Fruit fly (Drosophila melanogaster) whole organism, embryonic: Measurements from ENCODE around the gene Nepl3.

ENCODE experiments used
- BEAF-32 ChIP-seq: fragments of 200-800 bp; sonication (Bioruptor generic); optimal IDR thresholded peaks from 3 replicates; lab custom pipeline; 2017; ENCODE audit warnings: missing biosample characterization, missing genetic modification characterization, mild to moderate bottlenecking, moderate library complexity, missing genetic modification reagents
- CG11093 ChIP-seq: fragments of 200-800 bp; sonication (Bioruptor generic); IDR thresholded peaks from 3 replicates; pipeline ENCODE4 v1.3.6; 2022; ENCODE audit warnings: missing biosample characterization, missing genetic modification characterization
- CG12104 ChIP-seq: fragments of 200-800 bp; sonication (Bioruptor generic); optimal IDR thresholded peaks from 3 replicates; lab custom pipeline; 2016; ENCODE audit warnings: missing biosample characterization, missing genetic modification characterization
- CG12942 ChIP-seq: fragments of 200-800 bp; sonication (Bioruptor generic); optimal IDR thresholded peaks from 3 replicates; lab custom pipeline; 2016; ENCODE audit warnings: missing biosample characterization, missing genetic modification characterization
- CG13894 ChIP-seq: fragments of 200-800 bp; sonication (Bioruptor generic); optimal IDR thresholded peaks from 3 replicates; lab custom pipeline; 2018; ENCODE audit warnings: missing biosample characterization, mild to moderate bottlenecking, missing genetic modification characterization, moderate library complexity
- CG15696 ChIP-seq: fragments of 200-800 bp; sonication (Bioruptor generic); optimal IDR thresholded peaks from 2 replicates; lab custom pipeline; 2019; ENCODE audit warnings: missing biosample characterization, mild to moderate bottlenecking, missing genetic modification characterization, moderate library complexity
- CG30403 ChIP-seq: fragments of 200-800 bp; sonication (Bioruptor generic); optimal IDR thresholded peaks from 3 replicates; lab custom pipeline; 2016; ENCODE audit warnings: missing biosample characterization, missing genetic modification characterization
- CG31441 ChIP-seq: fragments of 200-800 bp; sonication (Bioruptor generic); IDR thresholded peaks from 2 replicates; pipeline ENCODE4 v1.3.6; 2022; ENCODE audit warnings: missing biosample characterization, missing genetic modification characterization
- CG3281 ChIP-seq: fragments of 200-800 bp; sonication (Bioruptor generic); optimal IDR thresholded peaks from 3 replicates; lab custom pipeline; 2017; ENCODE audit warnings: missing biosample characterization, mild to moderate bottlenecking, missing genetic modification characterization
- CG34224 ChIP-seq: fragments of 200-800 bp; sonication (Bioruptor generic); IDR thresholded peaks from 3 replicates; pipeline ENCODE4 v1.3.6; 2022; ENCODE audit warnings: missing biosample characterization, missing genetic modification characterization; ENCODE audit not compliant: partially characterized antibody
- CG3847 ChIP-seq: fragments of 200-800 bp; sonication (Bioruptor generic); IDR thresholded peaks from 2 replicates; pipeline ENCODE4 v1.3.6; 2022; ENCODE audit warnings: missing biosample characterization, missing genetic modification characterization
- CG5180 ChIP-seq: fragments of 200-800 bp; sonication (Bioruptor generic); optimal IDR thresholded peaks from 3 replicates; lab custom pipeline; 2017; ENCODE audit warnings: missing biosample characterization, missing genetic modification characterization, mild to moderate bottlenecking, moderate library complexity, missing genetic modification reagents
- CG7556 ChIP-seq: fragments of 200-800 bp; sonication (Bioruptor generic); optimal IDR thresholded peaks from 2 replicates; lab custom pipeline; 2017; ENCODE audit warnings: missing biosample characterization, mild to moderate bottlenecking, missing genetic modification characterization
- CG9215 ChIP-seq: fragments of 200-800 bp; sonication (Bioruptor generic); IDR thresholded peaks from 2 replicates; pipeline ENCODE4 v1.3.6; 2022; ENCODE audit warnings: missing biosample characterization, missing genetic modification characterization
- CG9797 ChIP-seq: fragments of 200-800 bp; sonication (Bioruptor generic); optimal IDR thresholded peaks from 3 replicates; lab custom pipeline; 2018; ENCODE audit warnings: missing biosample characterization, mild to moderate bottlenecking, missing genetic modification characterization
- CoRest ChIP-seq: fragments of 200-800 bp; sonication (Bioruptor generic); optimal IDR thresholded peaks from 3 replicates; lab custom pipeline; 2018; ENCODE audit warnings: missing biosample characterization, mild to moderate bottlenecking, missing genetic modification characterization, moderate library complexity
- Deaf1 ChIP-seq: fragments of 200-800 bp; optimal IDR thresholded peaks from 3 replicates; lab custom pipeline; 2019; ENCODE audit warnings: missing biosample characterization, mild to moderate bottlenecking, missing genetic modification characterization, moderate library complexity
- Doc3 ChIP-seq: fragments of 200-800 bp; sonication (Bioruptor generic); IDR thresholded peaks from 3 replicates; pipeline ENCODE4 v1.3.6; 2022; ENCODE audit warnings: missing biosample characterization, missing genetic modification characterization; ENCODE audit not compliant: partially characterized antibody
- ERR ChIP-seq: fragments of 200-800 bp; sonication (Bioruptor generic); optimal IDR thresholded peaks from 2 replicates; lab custom pipeline; 2016; ENCODE audit warnings: missing biosample characterization, missing genetic modification characterization
- Ets97D ChIP-seq: fragments of 200-800 bp; sonication (Bioruptor generic); optimal IDR thresholded peaks from 3 replicates; lab custom pipeline; 2016; ENCODE audit warnings: missing biosample characterization, missing genetic modification characterization
- HLH3B ChIP-seq: fragments of 200-800 bp; sonication (Bioruptor generic); IDR thresholded peaks from 2 replicates; pipeline ENCODE4 v1.3.6; 2022; ENCODE audit warnings: missing biosample characterization, missing genetic modification characterization
- MTF-1 ChIP-seq: fragments of 200-800 bp; sonication (Bioruptor generic); optimal IDR thresholded peaks from 2 replicates; lab custom pipeline; 2018; ENCODE audit warnings: missing biosample characterization, mild to moderate bottlenecking, missing genetic modification characterization, borderline replicate concordance
- Myb ChIP-seq: fragments of 200-800 bp; sonication (Bioruptor generic); optimal IDR thresholded peaks from 2 replicates; lab custom pipeline; 2016; ENCODE audit warnings: missing biosample characterization, missing genetic modification characterization
- Oaz ChIP-seq: fragments of 200-800 bp; sonication (Bioruptor generic); IDR thresholded peaks from 2 replicates; pipeline ENCODE4 v1.3.6; 2022; ENCODE audit warnings: missing biosample characterization, missing genetic modification characterization
- Opbp ChIP-seq: fragments of 200-800 bp; sonication (Bioruptor generic); IDR thresholded peaks from 3 replicates; pipeline ENCODE4 v1.3.6; 2022; ENCODE audit warnings: missing biosample characterization, missing genetic modification characterization; ENCODE audit not compliant: partially characterized antibody
- Spps ChIP-seq: fragments of 200-800 bp; sonication (Bioruptor generic); optimal IDR thresholded peaks from 2 replicates; lab custom pipeline; 2018; ENCODE audit warnings: missing biosample characterization, mild to moderate bottlenecking, missing genetic modification characterization
- bab2 ChIP-seq: fragments of 200-800 bp; sonication (Bioruptor generic); optimal IDR thresholded peaks from 2 replicates; lab custom pipeline; 2016; ENCODE audit warnings: missing biosample characterization, missing genetic modification characterization
- btn ChIP-seq: fragments of 200-800 bp; sonication (Bioruptor generic); optimal IDR thresholded peaks from 2 replicates; lab custom pipeline; 2016; ENCODE audit warnings: missing biosample characterization, missing genetic modification characterization
- chm ChIP-seq: fragments of 200-800 bp; sonication (Bioruptor generic); IDR thresholded peaks from 2 replicates; pipeline ENCODE4 v1.3.6; 2022; ENCODE audit warnings: missing biosample characterization, missing genetic modification characterization
- dan ChIP-seq: fragments of 200-800 bp; sonication (Bioruptor generic); IDR thresholded peaks from 2 replicates; pipeline ENCODE4 v1.3.6; 2022; ENCODE audit warnings: missing biosample characterization, missing genetic modification characterization
- dimm ChIP-seq: fragments of 200-800 bp; sonication (Bioruptor generic); IDR thresholded peaks from 2 replicates; pipeline ENCODE4 v1.3.6; 2022; ENCODE audit warnings: missing biosample characterization, missing genetic modification characterization
- fd3F ChIP-seq: fragments of 200-800 bp; sonication (Bioruptor generic); optimal IDR thresholded peaks from 2 replicates; lab custom pipeline; 2018; ENCODE audit warnings: missing biosample characterization, mild to moderate bottlenecking, missing genetic modification characterization, moderate library complexity
- fd64A ChIP-seq: fragments of 200-800 bp; sonication (Bioruptor generic); optimal IDR thresholded peaks from 3 replicates; lab custom pipeline; 2018; ENCODE audit warnings: missing biosample characterization, mild to moderate bottlenecking, missing genetic modification characterization
- gem ChIP-seq: fragments of 200-800 bp; sonication (Bioruptor generic); optimal IDR thresholded peaks from 2 replicates; lab custom pipeline; 2019; ENCODE audit warnings: missing biosample characterization, mild to moderate bottlenecking, missing genetic modification characterization, moderate library complexity
- gro ChIP-seq: fragments of 200-800 bp; sonication (Bioruptor generic); optimal IDR thresholded peaks from 2 replicates; lab custom pipeline; 2016; ENCODE audit warnings: missing biosample characterization, missing genetic modification characterization
- gt ChIP-seq: fragments of 200-800 bp; sonication (Bioruptor generic); IDR thresholded peaks from 2 replicates; pipeline ENCODE4 v1.3.6; 2022; ENCODE audit warnings: missing biosample characterization, missing genetic modification characterization
- ham ChIP-seq: fragments of 200-800 bp; sonication (Bioruptor generic); IDR thresholded peaks from 2 replicates; pipeline ENCODE4 v1.3.6; 2022; ENCODE audit warnings: missing biosample characterization, missing genetic modification characterization
- ind ChIP-seq: fragments of 200-800 bp; sonication (Bioruptor generic); optimal IDR thresholded peaks from 3 replicates; lab custom pipeline; 2016; ENCODE audit warnings: missing biosample characterization, missing genetic modification characterization
- mam ChIP-seq: fragments of 200-800 bp; sonication (Bioruptor generic); optimal IDR thresholded peaks from 3 replicates; lab custom pipeline; 2016; ENCODE audit warnings: missing biosample characterization, missing genetic modification characterization
- psq ChIP-seq: fragments of 200-800 bp; sonication (Bioruptor generic); optimal IDR thresholded peaks from 2 replicates; lab custom pipeline; 2017; ENCODE audit warnings: missing biosample characterization, missing genetic modification characterization
- pum ChIP-seq: fragments of 200-800 bp; sonication (Bioruptor generic); optimal IDR thresholded peaks from 2 replicates; lab custom pipeline; 2016; ENCODE audit warnings: missing biosample characterization, missing genetic modification characterization
- row ChIP-seq: fragments of 200-800 bp; sonication (Bioruptor generic); IDR thresholded peaks from 3 replicates; pipeline ENCODE4 v1.3.6; 2022; ENCODE audit warnings: missing biosample characterization, missing genetic modification characterization
- shn ChIP-seq: fragments of 200-800 bp; sonication (Bioruptor generic); optimal IDR thresholded peaks from 3 replicates; lab custom pipeline; 2016; ENCODE audit warnings: missing biosample characterization, missing genetic modification characterization
- sisA ChIP-seq: fragments of 200-800 bp; sonication (Bioruptor generic); IDR thresholded peaks from 2 replicates; pipeline ENCODE4 v1.3.6; 2022; ENCODE audit warnings: missing biosample characterization, missing genetic modification characterization
- sr ChIP-seq: fragments of 200-800 bp; sonication (Bioruptor generic); IDR thresholded peaks from 3 replicates; pipeline ENCODE4 v1.3.6; 2022; ENCODE audit warnings: missing biosample characterization, missing genetic modification characterization
- ssp ChIP-seq: fragments of 200-800 bp; sonication (Bioruptor generic); IDR thresholded peaks from 2 replicates; pipeline ENCODE4 v1.3.6; 2022; ENCODE audit warnings: missing biosample characterization, missing genetic modification characterization
- tio ChIP-seq: fragments of 200-800 bp; sonication (Bioruptor generic); optimal IDR thresholded peaks from 2 replicates; lab custom pipeline; 2017; ENCODE audit warnings: missing biosample characterization, missing genetic modification characterization, inconsistent platforms
- usp ChIP-seq: fragments of >200 bp; optimal IDR thresholded peaks from 2 replicates; lab custom pipeline; 2017; ENCODE audit warnings: missing biosample characterization, missing genetic modification characterization
- vvl ChIP-seq: fragments of 200-800 bp; sonication (Bioruptor generic); IDR thresholded peaks from 2 replicates; pipeline ENCODE4 v1.3.6; 2022; ENCODE audit warnings: missing biosample characterization, missing genetic modification characterization
- zfh1 ChIP-seq: fragments of 200-800 bp; sonication (Bioruptor generic); IDR thresholded peaks from 3 replicates; pipeline ENCODE4 v1.3.6; 2022; ENCODE audit warnings: missing biosample characterization, missing genetic modification characterization

Nepl3 gene

dm6 chr2L:5044892-5045619 is 13.0 kb downstream of the Nepl3 start (continued):
- TF ChIP-seq Spps (tag; lab: Kevin White, UChicago): no peak
- TF ChIP-seq CG30403 (GFP tag; lab: Kevin White, UChicago): peak; percentile 56
- no peak for TF ChIP-seq btn
- no peak; the same call in 1 of the 2 replicates for TF ChIP-seq ham
- TF ChIP-seq mam (GFP tag; lab: Kevin White, UChicago): peak; percentile 54
- TF ChIP-seq Deaf1: peak; percentile 6
- peak; percentile 71 for TF ChIP-seq row (GFP tag; lab: Robert Waterston, UW)
- TF ChIP-seq CG9215 (GFP tag; lab: Robert Waterston, UW): no peak
- 0 out of 3 replicates have a peak, but pooled peaks have one; percentile 8 for TF ChIP-seq Opbp (GFP tag; lab: Robert Waterston, UW)
- TF ChIP-seq CoRest (tag; lab: Kevin White, UChicago): peak; percentile 49
- TF ChIP-seq CG3281 (GFP tag; lab: Kevin White, UChicago): peak; percentile 68
- TF ChIP-seq gt (GFP tag; lab: Robert Waterston, UW): no peak
- peak; percentile 63; the same call in 2 of the 3 replicates for TF ChIP-seq zfh1 (GFP tag; lab: Robert Waterston, UW)
- TF ChIP-seq CG31441 (GFP tag; lab: Robert Waterston, UW): peak; percentile 83
- peak; percentile 46 for TF ChIP-seq dimm (GFP tag; lab: Robert Waterston, UW)
- no peak for TF ChIP-seq gro (GFP tag; lab: Kevin White, UChicago)
- peak; percentile 18 for TF ChIP-seq Myb (GFP tag; lab: Kevin White, UChicago)
- TF ChIP-seq CG5180 (GFP tag; lab: Kevin White, UChicago): peak; percentile 26
- peak; percentile 41 for TF ChIP-seq fd3F (GFP tag; lab: Kevin White, UChicago)
- no peak for TF ChIP-seq Oaz
- peak; percentile 24 for TF ChIP-seq tio
- peak; percentile 52 for TF ChIP-seq chm (GFP tag; lab: Robert Waterston, UW)
- TF ChIP-seq sr (GFP tag; lab: Robert Waterston, UW): peak; percentile 40; the same call in 1 of the 3 replicates
- TF ChIP-seq CG7556 (GFP tag; lab: Kevin White, UChicago): peak; percentile 78
- TF ChIP-seq CG11093: no peak
- peak; percentile 33 for TF ChIP-seq shn (GFP tag; lab: Kevin White, UChicago)
- no peak for TF ChIP-seq fd64A (GFP tag; lab: Kevin White, UChicago)
- peak; percentile 66 for TF ChIP-seq gem (tag; lab: Kevin White, UChicago)
- TF ChIP-seq ERR: no peak
- peak; percentile 36 for TF ChIP-seq CG12942 (GFP tag; lab: Kevin White, UChicago)
- TF ChIP-seq BEAF-32 (GFP tag; lab: Kevin White, UChicago): no peak
- no peak for TF ChIP-seq Doc3 (GFP tag; lab: Robert Waterston, UW)
- peak; percentile 54 for TF ChIP-seq ind
- no peak for TF ChIP-seq CG9797 (GFP tag; lab: Kevin White, UChicago)
- TF ChIP-seq vvl (GFP tag; lab: Robert Waterston, UW): peak; percentile 27; the same call in 1 of the 2 replicates
- TF ChIP-seq CG13894: no peak
- TF ChIP-seq bab2 (GFP tag; lab: Kevin White, UChicago): no peak
- 0 out of 2 replicates have a peak, but pooled peaks have one; percentile 40 for TF ChIP-seq CG3847 (GFP tag; lab: Robert Waterston, UW)
- TF ChIP-seq sisA: peak; percentile 35; the same call in 1 of the 2 replicates
- TF ChIP-seq usp: no peak
- TF ChIP-seq HLH3B: peak; percentile 25
- TF ChIP-seq dan: no peak
- TF ChIP-seq CG15696 (tag; lab: Kevin White, UChicago): no peak
- TF ChIP-seq MTF-1 (GFP tag; lab: Kevin White, UChicago): peak; percentile 5
- TF ChIP-seq CG34224 (GFP tag; lab: Robert Waterston, UW): no peak
- TF ChIP-seq CG12104: peak; percentile 41
- TF ChIP-seq pum (GFP tag; lab: Kevin White, UChicago): peak; percentile 42
- no peak for TF ChIP-seq psq
- TF ChIP-seq ssp (GFP tag; lab: Robert Waterston, UW): no peak
- TF ChIP-seq Ets97D (GFP tag; lab: Kevin White, UChicago): no peak
